Worm (Caenorhabditis elegans): Measurements from ENCODE around the gene F58A4.1.

DNA sequence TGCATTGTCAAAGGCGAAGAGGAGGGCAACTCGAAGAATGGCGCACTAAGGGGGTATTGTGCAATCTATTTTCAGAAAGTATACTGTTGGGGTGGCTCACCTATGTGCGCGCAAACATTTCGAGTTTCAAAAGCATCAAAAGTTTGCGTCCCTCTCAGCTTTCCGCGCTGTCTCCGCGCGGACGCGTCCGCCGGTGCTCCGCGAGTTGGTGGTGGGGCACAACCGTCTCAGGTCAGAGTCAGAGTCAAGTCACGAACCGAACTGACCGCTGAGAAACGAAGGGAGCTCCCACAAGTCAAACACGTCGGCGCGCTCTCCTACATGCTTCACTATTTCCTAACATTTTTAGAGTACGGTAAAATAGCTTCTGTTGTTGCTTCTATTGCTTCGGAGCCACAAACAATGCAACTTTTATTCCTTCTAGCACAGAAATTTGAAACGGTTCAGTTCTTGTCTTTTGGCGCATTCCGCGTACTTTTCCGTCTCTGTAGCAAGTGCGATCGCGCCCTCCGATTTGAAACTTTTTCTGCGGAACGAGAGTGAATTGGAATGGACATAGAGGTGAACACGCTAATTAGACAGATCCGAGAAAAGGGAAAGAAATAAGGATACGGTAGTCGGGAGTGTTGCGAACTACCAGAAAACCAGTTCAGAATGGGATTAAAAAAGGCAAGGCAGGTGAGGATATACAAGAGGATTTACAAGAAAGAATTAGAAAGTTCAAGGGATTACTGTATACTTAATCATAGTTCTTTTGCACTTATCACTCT, 41.2 kb downstream of the F58A4.1 start:
- TF ChIP-seq ama-1 (optimal IDR thresholded peaks at IDR 0.05) (no peak), ets-7 (tag; optimal IDR thresholded peaks at IDR 0.05) (no peak), aly-1 (tag; optimal IDR thresholded peaks at IDR 0.05) (no peak), flt-1 (GFP tag; IDR thresholded peaks at IDR 0.05) (no peak)

All from whole organism, early embryonic.